Worm (Caenorhabditis elegans): ENCODE data around the gene ZK637.4.

ZK637.4 gene

DNA sequence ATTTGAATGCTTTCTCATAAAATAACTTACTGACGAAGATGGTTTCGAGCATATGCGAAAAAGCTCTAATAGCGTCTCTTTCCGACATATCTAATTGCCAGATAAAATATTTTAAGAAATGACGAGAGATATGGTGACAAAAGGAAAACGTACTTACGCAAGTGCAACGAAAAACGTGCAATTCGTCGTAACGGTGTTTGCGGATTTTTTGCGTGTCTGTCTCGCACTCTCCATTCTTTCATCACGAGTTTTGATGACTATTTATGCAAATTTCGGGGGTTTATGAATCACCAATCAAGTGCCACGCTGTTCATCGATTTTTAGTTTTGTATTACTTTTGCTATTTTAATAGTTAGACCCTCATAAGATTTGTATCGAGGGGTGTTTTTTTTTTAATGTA is 4.6 kb upstream of the ZK637.4 start, which contains the start of gene ZK637.14:
Gene ZK637.14, minus strand, starts transcription at position 201 of the 400 bp plus-strand sequence.
- TF ChIP-seq nhr-129 (tag; optimal IDR thresholded peaks at IDR 0.05) (peak; percentile 71), nhr-23 (tag; optimal IDR thresholded peaks at IDR 0.05) (no peak), unc-62 (GFP tag; optimal IDR thresholded peaks at IDR 0.05) (no peak), nhr-237 (tag; optimal IDR thresholded peaks at IDR 0.05) (no peak), fos-1 (tag; optimal IDR thresholded peaks at IDR 0.05) (peak; percentile 95), sma-9 (GFP tag; optimal IDR thresholded peaks at IDR 0.05) (peak; percentile 15), sma-9 (tag; optimal IDR thresholded peaks at IDR 0.05) (no peak), nhr-12 (tag; optimal IDR thresholded peaks at IDR 0.05) (no peak), crh-2 (tag; optimal IDR thresholded peaks at IDR 0.05) (peak; percentile 89), C34F6.9 (tag; optimal IDR thresholded peaks at IDR 0.05) (peak; percentile 93), nhr-6 (tag; optimal IDR thresholded peaks at IDR 0.05) (peak; percentile 9), lsy-2 (tag; optimal IDR thresholded peaks at IDR 0.05) (peak; percentile 45 to 76), ztf-1 (GFP tag; conservative IDR thresholded peaks at IDR 0.05) (no peak), unc-55 (GFP tag; optimal IDR thresholded peaks at IDR 0.05) (peak; percentile 61), ama-1 (optimal IDR thresholded peaks at IDR 0.05) (peak; percentile 2), nhr-21 (tag; optimal IDR thresholded peaks at IDR 0.05) (peak; percentile 23), sma-3 (GFP tag; optimal IDR thresholded peaks at IDR 0.05) (peak; percentile 16), skn-1 (tag; optimal IDR thresholded peaks at IDR 0.05) (peak; percentile 73), nhr-11 (tag; optimal IDR thresholded peaks at IDR 0.05) (no peak), mbf-1 (tag; optimal IDR thresholded peaks at IDR 0.05) (no peak), lin-11 (tag; optimal IDR thresholded peaks at IDR 0.05) (peak; percentile 39), nhr-25 (tag; optimal IDR thresholded peaks at IDR 0.05) (peak; percentile 3), elt-3 (tag; optimal IDR thresholded peaks at IDR 0.05) (no peak), gmeb-1 (tag; optimal IDR thresholded peaks at IDR 0.05) (peak; percentile 49)

DNA sequence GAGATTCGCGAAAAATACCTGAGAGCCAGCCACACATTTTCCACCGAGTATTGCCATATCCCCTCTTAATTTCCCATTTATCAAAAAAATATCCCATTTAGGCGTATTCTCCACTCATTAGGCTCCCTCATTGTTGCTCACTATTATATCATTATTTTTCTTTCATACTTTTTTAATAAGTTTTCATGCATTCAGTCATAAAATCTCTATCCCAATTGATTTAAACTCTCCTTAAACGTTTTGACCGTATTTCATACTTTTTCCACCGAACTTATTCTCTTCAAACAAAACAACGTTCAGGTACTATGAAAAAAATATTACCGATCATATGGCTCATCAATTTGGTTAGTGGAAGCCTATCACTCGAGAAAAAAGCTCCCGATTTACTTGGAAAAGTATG is 3.6 kb upstream of the ZK637.4 start, which contains the start of gene lnkn-1:
Gene lnkn-1, plus strand, starts transcription at position 301 of the 400 bp plus-strand sequence.
- TF ChIP-seq unc-62 (GFP tag; optimal IDR thresholded peaks at IDR 0.05) (no peak), unc-39 (tag; optimal IDR thresholded peaks at IDR 0.05) (no peak), aly-2 (tag; optimal IDR thresholded peaks at IDR 0.05) (no peak), elt-1 (tag; optimal IDR thresholded peaks at IDR 0.05) (no peak), ztf-4 (tag; optimal IDR thresholded peaks at IDR 0.05) (no peak), skn-1 (tag; optimal IDR thresholded peaks at IDR 0.05) (no peak), nhr-10 (tag; optimal IDR thresholded peaks at IDR 0.05) (no peak), ama-1 (optimal IDR thresholded peaks at IDR 0.05) (no peak), snpc-4 (tag; optimal IDR thresholded peaks at IDR 0.05) (no peak), mbf-1 (tag; optimal IDR thresholded peaks at IDR 0.05) (no peak), sma-3 (GFP tag; optimal IDR thresholded peaks at IDR 0.05) (no peak), nhr-23 (tag; optimal IDR thresholded peaks at IDR 0.05) (no peak), sma-9 (GFP tag; optimal IDR thresholded peaks at IDR 0.05) (no peak), sma-9 (tag; optimal IDR thresholded peaks at IDR 0.05) (no peak), fos-1 (tag; optimal IDR thresholded peaks at IDR 0.05) (no peak), F13H6.1 (tag; optimal IDR thresholded peaks at IDR 0.05) (no peak), lin-11 (tag; optimal IDR thresholded peaks at IDR 0.05) (no peak), egl-27 (tag; optimal IDR thresholded peaks at IDR 0.05) (no peak), nhr-21 (tag; optimal IDR thresholded peaks at IDR 0.05) (no peak), ZK546.5 (tag; optimal IDR thresholded peaks at IDR 0.05) (no peak)

DNA sequence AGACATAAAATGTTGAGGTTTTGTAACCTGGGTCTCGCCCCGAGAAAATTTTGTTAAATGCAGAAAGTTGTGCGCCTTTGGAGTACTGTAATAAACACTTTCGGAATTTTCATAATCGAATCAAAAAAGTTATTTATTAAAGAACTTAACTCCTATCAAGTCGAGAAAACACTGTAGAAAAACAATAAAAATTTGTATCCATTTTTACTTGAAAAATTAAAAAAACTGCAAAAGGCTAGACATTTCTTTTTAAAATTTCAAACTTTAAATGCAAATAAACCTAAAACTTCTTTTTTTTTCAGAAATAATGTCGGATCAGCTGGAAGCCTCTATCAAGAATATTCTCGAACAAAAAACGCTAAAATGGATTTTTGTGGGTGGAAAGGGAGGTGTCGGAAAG is 1.2 kb downstream of the ZK637.4 start, which contains the start of gene asna-1:
Gene asna-1, plus strand, starts transcription at position 301 of the 400 bp plus-strand sequence.
- TF ChIP-seq peb-1 (tag; optimal IDR thresholded peaks at IDR 0.05) (no peak), nhr-12 (tag; optimal IDR thresholded peaks at IDR 0.05) (no peak), ztf-4 (tag; optimal IDR thresholded peaks at IDR 0.05) (no peak), F13H6.1 (tag; optimal IDR thresholded peaks at IDR 0.05) (no peak), alr-1 (tag; optimal IDR thresholded peaks at IDR 0.05) (no peak), sma-3 (GFP tag; optimal IDR thresholded peaks at IDR 0.05) (no peak)

DNA sequence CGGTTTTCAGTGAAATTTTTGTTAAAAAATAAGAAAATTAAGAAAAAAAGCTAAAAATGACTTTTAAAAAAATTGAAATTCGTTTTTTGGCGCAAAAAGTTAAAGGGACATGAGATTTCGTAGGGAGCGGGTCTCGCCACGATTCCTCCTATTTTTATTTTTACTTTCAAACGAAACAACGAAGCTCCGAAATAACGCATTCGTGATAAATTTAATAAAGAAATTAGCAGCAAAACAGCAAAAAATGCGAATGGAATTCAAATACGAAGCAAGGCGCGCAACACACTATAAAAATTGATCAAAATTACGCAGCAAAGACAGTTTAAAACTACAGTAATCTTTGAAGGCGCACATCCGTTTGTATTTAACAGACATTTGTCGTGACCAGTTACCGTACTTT is 6.2 kb downstream of the ZK637.4 start:
- TF ChIP-seq crh-2 (tag; optimal IDR thresholded peaks at IDR 0.05) (peak; percentile 44), C34F6.9 (tag; optimal IDR thresholded peaks at IDR 0.05) (peak; percentile 64), gmeb-1 (tag; optimal IDR thresholded peaks at IDR 0.05) (peak; percentile 66), ZK546.5 (tag; optimal IDR thresholded peaks at IDR 0.05) (no peak), lin-13 (GFP tag; optimal IDR thresholded peaks at IDR 0.05) (peak; percentile 39), mab-5 (tag; optimal IDR thresholded peaks at IDR 0.05) (no peak), lsy-2 (tag; optimal IDR thresholded peaks at IDR 0.05) (peak; percentile 26 to 84), ceh-82 (tag; optimal IDR thresholded peaks at IDR 0.05) (no peak), unc-55 (GFP tag; optimal IDR thresholded peaks at IDR 0.05) (peak; percentile 83), nhr-129 (tag; optimal IDR thresholded peaks at IDR 0.05) (peak; percentile 39)
